Worm (Caenorhabditis elegans) whole organism, L3 larva: Measurements from ENCODE around the gene F20D6.1.

ENCODE experiments used
- R02D3.7 ChIP-seq: fragments of 150-350 bp; optimal IDR thresholded peaks from 2 replicates; lab custom pipeline; 2014; ENCODE audit warnings: missing biosample characterization, missing genetic modification characterization
- ZK546.5 ChIP-seq: sonication (generic microtip); optimal IDR thresholded peaks from 2 replicates; lab custom pipeline; 2017; ENCODE audit warnings: missing biosample characterization, missing genetic modification characterization
- aly-2 ChIP-seq: fragments of 150-350 bp; optimal IDR thresholded peaks from 2 replicates; lab custom pipeline; 2014; ENCODE audit warnings: missing biosample characterization, missing genetic modification characterization
- ama-1 ChIP-seq: fragments of 150-350 bp; optimal IDR thresholded peaks from 2 replicates; lab custom pipeline; 2018
- ceh-16 ChIP-seq: sonication (generic microtip); optimal IDR thresholded peaks from 2 replicates; lab custom pipeline; 2017; ENCODE audit warnings: missing biosample characterization, missing genetic modification characterization
- ceh-28 ChIP-seq: fragments of 150-350 bp; optimal IDR thresholded peaks from 2 replicates; lab custom pipeline; 2014; ENCODE audit warnings: missing biosample characterization, missing genetic modification reagents, missing genetic modification characterization
- ceh-82 ChIP-seq: fragments of 150-350 bp; optimal IDR thresholded peaks from 2 replicates; lab custom pipeline; 2014; ENCODE audit warnings: missing biosample characterization, missing genetic modification characterization
- ceh-9 ChIP-seq: sonication (generic microtip); optimal IDR thresholded peaks from 2 replicates; lab custom pipeline; 2018; ENCODE audit warnings: missing biosample characterization, missing genetic modification characterization
- daf-12 ChIP-seq: fragments of 150-350 bp; optimal IDR thresholded peaks from 2 replicates; lab custom pipeline; 2014; ENCODE audit warnings: missing biosample characterization, missing genetic modification reagents, missing genetic modification characterization
- elt-1 ChIP-seq: fragments of 150-350 bp; optimal IDR thresholded peaks from 2 replicates; lab custom pipeline; 2014; ENCODE audit warnings: missing biosample characterization, missing genetic modification characterization
- elt-2 ChIP-seq: sonication (generic microtip); optimal IDR thresholded peaks from 2 replicates; lab custom pipeline; 2016; ENCODE audit warnings: missing genetic modification reagents, mild to moderate bottlenecking, missing genetic modification characterization, missing compliant biosample characterization
- elt-3 ChIP-seq, 3 experiments: fragments of 150-350 bp in 1 of 3; sonication (generic microtip) in 2 of 3; optimal IDR thresholded peaks; 2 replicates in 2 of 3; 4 replicates in 1 of 3; lab custom pipeline; 2014 to 2017; ENCODE audit warnings: missing biosample characterization in 3 of 3, missing genetic modification characterization in 3 of 3
- eor-1 ChIP-seq, 2 experiments: fragments of 150-350 bp; optimal IDR thresholded peaks; 2 replicates each; lab custom pipeline; 2014 to 2018; ENCODE audit warnings: missing biosample characterization in 2 of 2, missing genetic modification characterization in 2 of 2
- fkh-10 ChIP-seq: sonication (generic microtip); optimal IDR thresholded peaks from 2 replicates; lab custom pipeline; 2017; ENCODE audit warnings: missing biosample characterization, missing genetic modification reagents, missing genetic modification characterization
- fkh-2 ChIP-seq: fragments of 150-350 bp; optimal IDR thresholded peaks from 2 replicates; lab custom pipeline; 2014; ENCODE audit warnings: missing biosample characterization, missing genetic modification reagents, missing genetic modification characterization
- hmg-11 ChIP-seq: sonication (generic microtip); optimal IDR thresholded peaks from 2 replicates; lab custom pipeline; 2016; ENCODE audit warnings: missing genetic modification characterization, missing compliant biosample characterization
- jun-1 ChIP-seq: fragments of 150-350 bp; optimal IDR thresholded peaks from 2 replicates; lab custom pipeline; 2014; ENCODE audit warnings: missing biosample characterization, missing genetic modification reagents, missing genetic modification characterization
- lin-15B ChIP-seq: fragments of 150-350 bp; optimal IDR thresholded peaks from 2 replicates; lab custom pipeline; 2014; ENCODE audit warnings: missing biosample characterization, missing genetic modification characterization
- lin-39 ChIP-seq: fragments of 150-350 bp; optimal IDR thresholded peaks from 2 replicates; lab custom pipeline; 2018; ENCODE audit warnings: missing biosample characterization, missing genetic modification reagents, missing genetic modification characterization
- lsy-12 ChIP-seq: sonication (generic microtip); optimal IDR thresholded peaks from 2 replicates; lab custom pipeline; 2016; ENCODE audit warnings: mild to moderate bottlenecking, missing genetic modification characterization, missing compliant biosample characterization
- mdl-1 ChIP-seq: fragments of 150-350 bp; optimal IDR thresholded peaks from 2 replicates; lab custom pipeline; 2014; ENCODE audit warnings: missing biosample characterization, missing genetic modification characterization
- mml-1 ChIP-seq: fragments of 150-350 bp; sonication (generic microtip); optimal IDR thresholded peaks from 3 replicates; lab custom pipeline; 2014; ENCODE audit warnings: missing biosample characterization, missing genetic modification characterization
- nfya-1 ChIP-seq: sonication (generic microtip); optimal IDR thresholded peaks from 2 replicates; lab custom pipeline; 2017; ENCODE audit warnings: missing genetic modification characterization, mild to moderate bottlenecking, missing compliant biosample characterization, antibody characterized with exemption, moderate library complexity; ENCODE audit not compliant: insufficient read depth
- nhr-11 ChIP-seq: fragments of 150-350 bp; optimal IDR thresholded peaks from 2 replicates; lab custom pipeline; 2014; ENCODE audit warnings: missing biosample characterization, missing genetic modification characterization
- nhr-12 ChIP-seq: fragments of 150-350 bp; optimal IDR thresholded peaks from 2 replicates; lab custom pipeline; 2014; ENCODE audit warnings: missing biosample characterization, missing genetic modification characterization
- nhr-23 ChIP-seq: fragments of 150-350 bp; optimal IDR thresholded peaks from 2 replicates; lab custom pipeline; 2014; ENCODE audit warnings: missing biosample characterization, missing genetic modification reagents, missing genetic modification characterization
- nhr-237 ChIP-seq: fragments of 150-350 bp; optimal IDR thresholded peaks from 2 replicates; lab custom pipeline; 2014; ENCODE audit warnings: missing biosample characterization, missing genetic modification characterization
- nhr-25 ChIP-seq: sonication (generic microtip); optimal IDR thresholded peaks from 2 replicates; lab custom pipeline; 2017; ENCODE audit warnings: missing biosample characterization, missing genetic modification characterization
- nhr-67 ChIP-seq: fragments of 150-350 bp; optimal IDR thresholded peaks from 2 replicates; lab custom pipeline; 2014; ENCODE audit warnings: missing biosample characterization, missing genetic modification characterization
- nhr-76 ChIP-seq: fragments of 150-350 bp; sonication (generic microtip); optimal IDR thresholded peaks from 5 replicates; lab custom pipeline; 2014; ENCODE audit warnings: missing biosample characterization, missing genetic modification characterization
- pha-4 ChIP-seq: fragments of 150-350 bp; optimal IDR thresholded peaks from 2 replicates; lab custom pipeline; 2014; ENCODE audit warnings: missing biosample characterization, missing genetic modification reagents, missing genetic modification characterization
- sea-2 ChIP-seq: fragments of 150-350 bp; sonication (generic microtip); optimal IDR thresholded peaks from 4 replicates; lab custom pipeline; 2014; ENCODE audit warnings: missing biosample characterization, missing genetic modification reagents, missing genetic modification characterization
- skn-1 ChIP-seq: fragments of 150-350 bp; optimal IDR thresholded peaks from 2 replicates; lab custom pipeline; 2014; ENCODE audit warnings: missing biosample characterization, missing genetic modification characterization
- snpc-4 ChIP-seq: fragments of 150-350 bp; optimal IDR thresholded peaks from 2 replicates; lab custom pipeline; 2014; ENCODE audit warnings: missing biosample characterization, missing genetic modification characterization
- unc-39 ChIP-seq: sonication (generic microtip); optimal IDR thresholded peaks from 4 replicates; lab custom pipeline; 2017; ENCODE audit warnings: missing biosample characterization, missing genetic modification characterization
- unc-62 ChIP-seq: fragments of 150-350 bp; sonication (generic microtip); optimal IDR thresholded peaks from 4 replicates; lab custom pipeline; 2014; ENCODE audit warnings: missing biosample characterization, missing genetic modification reagents, missing genetic modification characterization
- zag-1 ChIP-seq: fragments of 150-350 bp; optimal IDR thresholded peaks from 2 replicates; lab custom pipeline; 2014; ENCODE audit warnings: missing biosample characterization, missing genetic modification characterization
- ztf-11 ChIP-seq: fragments of 150-350 bp; optimal IDR thresholded peaks from 2 replicates; lab custom pipeline; 2014; ENCODE audit warnings: missing biosample characterization, missing genetic modification characterization
- ztf-4 ChIP-seq: fragments of 150-350 bp; optimal IDR thresholded peaks from 2 replicates; lab custom pipeline; 2014; ENCODE audit warnings: missing biosample characterization, missing genetic modification characterization

The F20D6.1 gene

ce11 chrV:8221083-8221538 lies 30.6 kb downstream of the F20D6.1 start, which contains the start of the genes cogc-6 and air-1:
TSS of gene cogc-6 (minus strand) at chrV:8221316.
TSS of gene air-1 (plus strand) at chrV:8221488.
- TF ChIP-seq unc-62 (GFP tag; lab: Kevin White, UChicago) (no peak), nhr-23 (tag; lab: Kevin White, UChicago) (peak; percentile 35), nfya-1 (tag; lab: Kevin White, UChicago) (peak; percentile 41), snpc-4 (tag; lab: Kevin White, UChicago) (peak; percentile 53), lin-15B (tag; lab: Kevin White, UChicago) (peak; percentile 25), ceh-28 (tag; lab: Kevin White, UChicago) (peak; percentile 60), pha-4 (tag; lab: Kevin White, UChicago) (peak; percentile 43), sea-2 (no peak), elt-2 (tag; lab: Kevin White, UChicago) (no peak), ceh-82 (tag; lab: Kevin White, UChicago) (no peak), eor-1 (tag; optimal IDR thresholded peaks at IDR 0.05; lab: Kevin White, UChicago) (no peak), skn-1 (tag; lab: Kevin White, UChicago) (no peak), zag-1 (no peak), mdl-1 (tag; lab: Kevin White, UChicago) (no peak), mml-1 (tag; lab: Kevin White, UChicago) (no peak)
- TF ChIP-seq, all 47 proteins: peak for 6

ce11 chrV:8223417-8223816 lies 32.9 kb downstream of the F20D6.1 start:
- no peak for TF ChIP-seq pha-4 (tag; lab: Kevin White, UChicago)
- no peak for TF ChIP-seq ceh-82 (tag; lab: Kevin White, UChicago)
- no peak for TF ChIP-seq mml-1 (tag; lab: Kevin White, UChicago)
- no peak for TF ChIP-seq nfya-1 (tag; lab: Kevin White, UChicago)
- TF ChIP-seq nhr-25, result no peak
- no peak for TF ChIP-seq elt-2 (tag; lab: Kevin White, UChicago)
- TF ChIP-seq ceh-28 (tag; lab: Kevin White, UChicago), result no peak
- TF ChIP-seq nhr-12 (tag; lab: Kevin White, UChicago), result no peak
- TF ChIP-seq lin-39 (tag; lab: Kevin White, UChicago), result no peak
- TF ChIP-seq ztf-4, result no peak
- TF ChIP-seq ama-1, result no peak
- TF ChIP-seq sea-2, result no peak
- TF ChIP-seq zag-1, result no peak
- TF ChIP-seq hmg-11, result no peak
- TF ChIP-seq unc-39 (tag; lab: Kevin White, UChicago), result no peak
- no peak for TF ChIP-seq jun-1

- TF ChIP-seq snpc-4 (tag; lab: Kevin White, UChicago) (no peak), nhr-76 (tag; lab: Kevin White, UChicago) (no peak), fkh-10 (no peak), ztf-11 (tag; lab: Kevin White, UChicago) (no peak), ceh-16 (no peak), sea-2 (no peak), lsy-12 (tag; lab: Kevin White, UChicago) (no peak), nhr-11 (tag; lab: Kevin White, UChicago) (no peak), ZK546.5 (tag; lab: Kevin White, UChicago) (no peak), skn-1 (tag; lab: Kevin White, UChicago) (no peak), mdl-1 (tag; lab: Kevin White, UChicago) (no peak), jun-1 (no peak), ceh-9 (no peak)
These were observed 34.1 kb downstream of the F20D6.1 start, which contains the start of gene pax-1 for ce11 chrV:8224634-8225033. TSS of gene pax-1 (plus strand) at chrV:8224934.

ce11 chrV:8226812-8227211 lies 36.3 kb downstream of the F20D6.1 start, which contains the start of gene K07C11.10:
TSS of gene K07C11.10 (minus strand) at chrV:8226912.
- no peak for TF ChIP-seq sea-2
- no peak for TF ChIP-seq ceh-9
- no peak for TF ChIP-seq lsy-12 (tag; lab: Kevin White, UChicago)
- no peak for TF ChIP-seq skn-1 (tag; lab: Kevin White, UChicago)
- TF ChIP-seq elt-3 (tag; optimal IDR thresholded peaks at IDR 0.05; lab: Kevin White, UChicago), result no peak
- TF ChIP-seq R02D3.7, result no peak
- no peak for TF ChIP-seq zag-1
- no peak for TF ChIP-seq fkh-2 (tag; lab: Kevin White, UChicago)
- TF ChIP-seq jun-1, result no peak
- TF ChIP-seq daf-12 (tag; lab: Kevin White, UChicago), result no peak
- TF ChIP-seq elt-1 (tag; lab: Kevin White, UChicago), result no peak
- TF ChIP-seq nhr-67 (tag; lab: Kevin White, UChicago), result no peak
- no peak for TF ChIP-seq lin-39 (tag; lab: Kevin White, UChicago)
- TF ChIP-seq nhr-237 (tag; lab: Kevin White, UChicago), result no peak
- TF ChIP-seq aly-2 (tag; lab: Kevin White, UChicago), result no peak
- TF ChIP-seq ceh-28 (tag; lab: Kevin White, UChicago), result no peak
